Worm (Caenorhabditis elegans) whole organism, L4 larva: ENCODE measurements around the gene F41G3.19.
"Not testable (repeated sequence)": the region's sequence is repeated elsewhere in the genome, so short reads cannot be mapped to it uniquely, and the experiment has no call there.

Source experiments
- F26F4.8 ChIP-seq: fragments of 200-800 bp; sonication (Bioruptor generic); conservative IDR thresholded peaks from 2 replicates; pipeline ENCODE4 v1.3.6; 2022; ENCODE audit warnings: missing genetic modification characterization, missing compliant biosample characterization
- F44E2.7 ChIP-seq: fragments of 200-800 bp; sonication (Bioruptor generic); IDR thresholded peaks from 2 replicates; pipeline ENCODE4 v2.1.2; 2022; ENCODE audit warnings: missing genetic modification characterization, missing compliant biosample characterization
- T26A8.4 ChIP-seq: fragments of 200-800 bp; sonication (Bioruptor generic); IDR thresholded peaks from 2 replicates; pipeline ENCODE4 v1.3.6; 2022; ENCODE audit warnings: missing genetic modification characterization, missing compliant biosample characterization
- Y105C5A.15 ChIP-seq: fragments of 200-800 bp; sonication (Bioruptor generic); IDR thresholded peaks from 2 replicates; pipeline ENCODE4 v1.3.6; 2022; ENCODE audit warnings: missing genetic modification characterization, missing compliant biosample characterization
- Y48G9A.11 ChIP-seq: fragments of 200-800 bp; sonication (Bioruptor generic); IDR thresholded peaks from 2 replicates; pipeline ENCODE4 v1.3.6; 2022; ENCODE audit warnings: missing genetic modification reagents, missing genetic modification characterization, missing compliant biosample characterization
- ZK546.5 ChIP-seq, 2 experiments: sonication (generic microtip); optimal IDR thresholded peaks; 2 replicates each; lab custom pipeline; 2017; ENCODE audit warnings: missing biosample characterization in 2 of 2, missing genetic modification characterization in 2 of 2
- aha-1 ChIP-seq: fragments of 150-350 bp; peaks from one replicate; lab custom pipeline; 2014; ENCODE audit warnings: missing biosample characterization, missing genetic modification characterization
- arid-1 ChIP-seq: fragments of 200-800 bp; sonication (Bioruptor generic); conservative IDR thresholded peaks from 2 replicates; pipeline ENCODE4 v1.3.6; 2022; ENCODE audit warnings: missing genetic modification reagents, missing genetic modification characterization, missing compliant biosample characterization
- ceh-28 ChIP-seq: fragments of 150-350 bp; optimal IDR thresholded peaks from 2 replicates; lab custom pipeline; 2014; ENCODE audit warnings: missing biosample characterization, missing genetic modification reagents, missing genetic modification characterization
- ctbp-1 ChIP-seq: fragments of 200-800 bp; sonication (Bioruptor generic); IDR thresholded peaks from 2 replicates; pipeline ENCODE4 v1.3.6; 2022; ENCODE audit warnings: missing genetic modification reagents, missing genetic modification characterization, missing compliant biosample characterization
- dmd-6 ChIP-seq: fragments of 200-800 bp; sonication (Bioruptor generic); IDR thresholded peaks from 2 replicates; pipeline ENCODE4 v1.3.6; 2022; ENCODE audit warnings: missing genetic modification reagents, missing genetic modification characterization, missing compliant biosample characterization
- dmd-8 ChIP-seq: fragments of 200-800 bp; sonication (Bioruptor generic); IDR thresholded peaks from 2 replicates; pipeline ENCODE4 v1.3.6; 2022; ENCODE audit warnings: missing genetic modification characterization, missing compliant biosample characterization
- duxl-1 ChIP-seq: sonication (generic microtip); optimal IDR thresholded peaks from 2 replicates; lab custom pipeline; 2016; ENCODE audit warnings: mild to moderate bottlenecking, missing genetic modification characterization, moderate library complexity, missing compliant biosample characterization; ENCODE audit not compliant: poor library complexity
- lin-13 ChIP-seq: fragments of 150-350 bp; optimal IDR thresholded peaks from 2 replicates; lab custom pipeline; 2014; ENCODE audit warnings: missing biosample characterization, missing genetic modification reagents, missing genetic modification characterization
- lin-15B ChIP-seq: fragments of 150-350 bp; sonication (generic microtip); optimal IDR thresholded peaks from 3 replicates; lab custom pipeline; 2014; ENCODE audit warnings: missing biosample characterization, missing genetic modification characterization
- madf-5 ChIP-seq, 2 experiments: fragments of 200-800 bp; sonication (Bioruptor generic); IDR thresholded peaks; 2 replicates each; pipeline ENCODE4 v1.3.6; 2022; ENCODE audit warnings: missing compliant biosample characterization in 2 of 2, missing genetic modification characterization in 2 of 2
- mes-2 ChIP-seq: sonication (generic microtip); optimal IDR thresholded peaks from 2 replicates; lab custom pipeline; 2016; ENCODE audit warnings: missing genotype, mild to moderate bottlenecking, missing genetic modification characterization, missing compliant biosample characterization; ENCODE audit not compliant: poor library complexity, severe bottlenecking
- mxl-3 ChIP-seq: fragments of 200-800 bp; sonication (Bioruptor generic); optimal IDR thresholded peaks from 2 replicates; lab custom pipeline; 2018; ENCODE audit warnings: mild to moderate bottlenecking, missing genetic modification characterization, missing compliant biosample characterization
- nhr-11 ChIP-seq: fragments of 150-350 bp; optimal IDR thresholded peaks from 2 replicates; lab custom pipeline; 2014; ENCODE audit warnings: missing biosample characterization, missing genetic modification characterization
- nhr-25 ChIP-seq: sonication (generic microtip); optimal IDR thresholded peaks from 2 replicates; lab custom pipeline; 2017; ENCODE audit warnings: missing genetic modification characterization, mild to moderate bottlenecking, missing compliant biosample characterization, antibody characterized with exemption, moderate library complexity, borderline replicate concordance; ENCODE audit not compliant: insufficient read depth
- nhr-28 ChIP-seq: fragments of 150-350 bp; optimal IDR thresholded peaks from 2 replicates; lab custom pipeline; 2014; ENCODE audit warnings: missing biosample characterization, missing genetic modification characterization
- pha-4 ChIP-seq, 2 experiments: fragments of 150-350 bp in 1 of 2; fragments of 200-800 bp in 1 of 2; sonication (Bioruptor generic) in 1 of 2; IDR thresholded peaks in 1 of 2; optimal IDR thresholded peaks in 1 of 2; 2 replicates each; pipeline versions ENCODE4 v1.3.6 to Lab custom; 2014 to 2022; ENCODE audit warnings: missing genetic modification characterization in 2 of 2, missing genetic modification reagents in 2 of 2, missing biosample characterization in 1 of 2, missing compliant biosample characterization in 1 of 2
- php-3 ChIP-seq: fragments of 200-800 bp; sonication (Bioruptor generic); IDR thresholded peaks from 2 replicates; pipeline ENCODE4 v1.3.6; 2022; ENCODE audit warnings: missing genetic modification reagents, missing genetic modification characterization, missing compliant biosample characterization
- tag-97 ChIP-seq: fragments of 200-800 bp; sonication (Bioruptor generic); IDR thresholded peaks from 2 replicates; pipeline ENCODE4 v1.3.6; 2022; ENCODE audit warnings: missing genetic modification characterization, missing compliant biosample characterization
- unc-39 ChIP-seq: sonication (generic microtip); optimal IDR thresholded peaks from 2 replicates; lab custom pipeline; 2017; ENCODE audit warnings: missing biosample characterization, missing genetic modification characterization
- vab-7 ChIP-seq: fragments of 200-800 bp; sonication (Bioruptor generic); IDR thresholded peaks from 2 replicates; pipeline ENCODE4 v1.3.6; 2022; ENCODE audit warnings: missing genetic modification reagents, missing genetic modification characterization, missing compliant biosample characterization
- zag-1 ChIP-seq: fragments of 150-350 bp; optimal IDR thresholded peaks from 2 replicates; lab custom pipeline; 2014; ENCODE audit warnings: missing biosample characterization, missing genetic modification characterization
- zip-2 ChIP-seq: fragments of 150-350 bp; optimal IDR thresholded peaks from 2 replicates; lab custom pipeline; 2014; ENCODE audit warnings: missing biosample characterization, missing genetic modification characterization

The F41G3.19 gene

DNA sequence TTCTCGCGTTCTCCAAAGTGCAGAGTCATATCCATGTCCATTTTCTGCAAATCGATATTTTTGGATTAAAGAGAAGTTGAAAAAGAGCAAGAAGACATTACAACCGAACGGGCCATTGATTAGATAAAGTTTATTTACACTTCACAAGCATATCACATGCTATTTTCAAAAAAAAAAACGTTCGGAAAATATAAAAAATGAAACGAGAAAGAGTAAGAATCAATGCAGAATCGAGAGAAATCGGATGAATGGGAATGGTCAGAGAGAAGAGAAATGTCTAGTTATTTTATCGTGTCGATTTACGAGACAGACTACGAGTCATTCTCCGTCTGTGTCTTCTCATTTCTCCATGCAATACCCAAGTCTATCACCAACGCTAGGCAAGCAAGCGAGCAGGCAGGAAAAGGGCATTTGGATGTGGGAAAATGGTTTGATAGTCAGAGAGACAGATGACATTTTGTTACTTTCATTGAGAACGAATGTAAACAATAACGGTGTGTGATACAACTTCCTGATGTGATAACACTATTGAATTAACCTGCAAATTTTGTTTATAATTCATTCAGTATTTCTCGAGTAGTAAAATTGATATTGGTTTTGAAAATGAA, 48.3 kb upstream of the F41G3.19 start, which contains the start of gene F31E8.4 (continued):
- TF ChIP-seq ZK546.5 (tag; optimal IDR thresholded peaks at IDR 0.05; lab: Kevin White, UChicago) (no peak), F44E2.7 (GFP tag; lab: Robert Waterston, UW) (no peak), php-3 (GFP tag; lab: Robert Waterston, UW) (peak; percentile 49; the same call in 1 of the 2 replicates), nhr-25 (tag; lab: Kevin White, UChicago) (no peak), vab-7 (no peak), mes-2 (tag; lab: Kevin White, UChicago) (peak; percentile 42), zag-1 (no peak), tag-97 (GFP tag; lab: Robert Waterston, UW) (no peak), duxl-1 (tag; lab: Kevin White, UChicago) (no peak)

DNA sequence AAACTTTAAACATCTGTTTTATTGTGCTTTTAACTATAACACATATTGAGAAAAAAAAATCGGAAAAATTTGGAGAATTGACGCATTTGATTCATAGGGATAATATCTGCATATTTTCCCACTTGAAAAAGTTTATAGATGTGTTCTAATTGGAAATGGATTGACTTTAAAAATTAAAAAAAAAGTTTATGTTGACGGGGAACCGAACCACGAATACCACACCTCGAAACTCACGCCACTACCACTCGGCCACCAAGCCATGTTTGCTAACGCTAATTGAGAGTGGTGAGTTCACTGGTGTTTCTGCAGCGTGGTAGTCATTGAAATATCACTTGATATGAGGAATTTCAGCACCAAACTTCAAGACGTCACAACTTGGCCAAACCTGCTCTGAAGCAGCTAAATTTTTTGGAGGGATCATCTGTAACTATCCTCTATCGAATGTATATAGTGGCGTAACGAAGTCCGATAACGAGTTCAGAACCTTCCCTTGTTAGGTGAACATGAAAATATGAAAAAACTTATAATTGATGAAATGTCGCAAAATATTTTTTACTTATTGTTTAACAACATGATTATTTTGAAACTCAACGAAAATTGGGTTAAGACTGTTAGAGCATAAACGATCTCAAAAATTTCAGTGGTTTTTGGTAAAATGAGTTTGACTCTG, 46.0 kb upstream of the F41G3.19 start:
- TF ChIP-seq dmd-6 (GFP tag; lab: Robert Waterston, UW) (0 out of 2 replicates have a peak, but pooled peaks have one; percentile 8), vab-7 (peak; percentile 59), dmd-8 (0 out of 2 replicates have a peak, but pooled peaks have one; percentile 37), ctbp-1 (peak; percentile 40; the same call in 1 of the 2 replicates), T26A8.4 (peak; percentile 28; the same call in 1 of the 2 replicates), pha-4 (GFP tag; IDR thresholded peaks at IDR 0.05; lab: Robert Waterston, UW) (0 out of 2 replicates have a peak, but pooled peaks have one; percentile 22)
- not testable (repeated sequence) for TF ChIP-seq pha-4 (tag; optimal IDR thresholded peaks at IDR 0.05; lab: Kevin White, UChicago)

DNA sequence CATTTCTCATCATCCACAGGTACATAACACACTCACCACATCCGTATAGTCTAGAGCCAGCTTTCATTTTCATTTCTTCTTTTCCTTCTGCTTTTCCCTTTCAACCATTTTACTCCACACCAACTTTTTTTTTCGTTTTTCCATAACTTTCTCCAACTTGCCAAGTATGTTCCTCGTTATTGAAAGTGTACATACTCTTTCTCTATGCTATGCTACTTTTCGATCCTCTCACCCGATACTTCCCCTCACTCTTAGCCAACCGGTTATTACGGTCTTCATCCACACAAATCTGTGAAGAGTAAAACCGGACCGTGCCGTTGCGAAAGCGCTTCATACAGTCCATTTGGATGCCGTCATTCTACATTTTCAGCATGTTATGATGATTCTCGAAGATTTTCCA, 40.0 kb upstream of the F41G3.19 start, which contains the start of gene T13C2.2:
TSS of gene T13C2.2 (plus strand) at position 301 of the 400 bp plus-strand sequence.
- TF ChIP-seq mxl-3 (no peak), lin-13 (GFP tag; lab: Kevin White, UChicago) (no peak), madf-5 (GFP tag; IDR thresholded peaks at IDR 0.05; lab: Robert Waterston, UW) (no peak), zip-2 (tag; lab: Kevin White, UChicago) (no peak), ceh-28 (no peak), nhr-25 (tag; lab: Kevin White, UChicago) (no peak), nhr-28 (tag; lab: Kevin White, UChicago) (no peak)

DNA sequence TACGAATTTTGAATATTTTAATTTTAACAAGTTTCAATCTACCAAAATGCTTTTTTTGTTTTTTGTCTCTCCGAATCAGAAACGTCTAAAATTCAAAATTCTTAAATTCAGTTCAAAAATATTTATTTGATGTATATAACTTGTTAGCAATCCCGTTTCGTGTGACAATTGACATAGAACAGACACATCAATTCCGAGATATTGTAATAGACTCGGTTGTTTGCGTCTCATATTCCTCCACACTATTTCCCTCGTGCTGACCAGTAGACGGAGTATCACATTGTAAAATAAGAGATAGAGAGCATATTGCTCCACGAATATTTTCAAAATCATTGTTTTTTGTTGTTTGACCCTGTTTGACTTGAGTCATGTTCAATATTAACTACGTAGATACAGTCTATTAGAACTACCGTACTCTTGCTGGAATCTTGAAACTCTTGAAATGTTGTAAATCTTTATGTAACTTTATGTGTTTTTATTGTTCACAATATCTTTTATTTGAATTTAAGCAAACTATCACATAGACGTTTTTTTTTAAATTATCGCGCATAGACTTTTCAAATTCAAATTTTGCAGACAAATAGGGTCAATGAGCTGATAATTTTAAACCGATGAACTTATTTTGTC, 36.9 kb upstream of the F41G3.19 start, which contains the start of gene T13C2.3:
TSS of gene T13C2.3 (plus strand) at position 577 of the 627 bp plus-strand sequence.
- TF ChIP-seq nhr-11 (tag; lab: Kevin White, UChicago) (no peak), aha-1 (peak; percentile 8), lin-15B (tag; lab: Kevin White, UChicago) (no peak), F26F4.8 (GFP tag; lab: Robert Waterston, UW) (no peak)

DNA sequence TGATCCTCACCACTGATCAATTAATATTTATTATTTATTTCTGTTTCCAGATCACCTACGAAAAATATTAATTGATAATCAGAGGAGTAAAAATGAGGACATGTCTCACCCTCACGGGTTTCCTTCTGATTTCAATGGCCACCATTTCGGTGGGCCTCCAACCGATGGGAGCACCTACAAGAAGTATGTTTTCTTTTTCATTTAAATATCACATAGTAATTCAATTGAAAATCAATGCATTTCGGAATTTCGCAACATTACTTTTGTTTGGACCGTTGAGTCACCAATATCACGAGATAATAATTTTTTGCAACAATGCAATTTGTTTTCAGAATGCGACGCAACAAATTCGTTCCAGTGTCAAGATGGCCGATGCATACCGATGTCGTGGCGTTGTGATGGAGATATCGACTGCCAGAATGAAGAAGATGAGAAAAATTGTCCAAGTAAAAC, 31.5 kb upstream of the F41G3.19 start, which contains the start of gene gldi-2:
TSS of gene gldi-2 (plus strand) at position 51 of the 453 bp plus-strand sequence.
- TF ChIP-seq Y105C5A.15: no peak
- TF ChIP-seq Y48G9A.11 (GFP tag; lab: Robert Waterston, UW): no peak
- TF ChIP-seq arid-1 (GFP tag; lab: Robert Waterston, UW): no peak
- TF ChIP-seq unc-39 (tag; lab: Kevin White, UChicago): no peak
